Fruit fly (Drosophila melanogaster): Measurements from ENCODE around the gene Nepl19.

Gene Nepl19

dm6 chr3R:28831626-28832267 lies 48.2 kb downstream of the Nepl19 start, which contains the start of gene WASp (continued):
- TF ChIP-seq CG4617 (GFP tag; optimal IDR thresholded peaks at IDR 0.05; ENCODE audit: borderline replicate concordance) (peak; percentile 93), GATAe (GFP tag; conservative IDR thresholded peaks at IDR 0.05) (0 out of 2 replicates have a peak, but pooled peaks have one; percentile 47), vnd (GFP tag; IDR thresholded peaks at IDR 0.05; ENCODE audit: partially characterized antibody) (no peak), vvl (GFP tag; IDR thresholded peaks at IDR 0.05) (peak; percentile 87), CG16815 (GFP tag; optimal IDR thresholded peaks at IDR 0.05) (no peak), gsb-n (tag; optimal IDR thresholded peaks at IDR 0.05) (no peak), MTF-1 (GFP tag; optimal IDR thresholded peaks at IDR 0.05; ENCODE audit: borderline replicate concordance) (peak; percentile 60), tap (tag; optimal IDR thresholded peaks at IDR 0.05) (no peak), HLH3B (GFP tag; IDR thresholded peaks at IDR 0.05) (peak; percentile 57), fru (optimal IDR thresholded peaks at IDR 0.05) (no peak), tna (GFP tag; IDR thresholded peaks at IDR 0.05; ENCODE audit: partially characterized antibody) (no peak), CG1603 (tag; optimal IDR thresholded peaks at IDR 0.05) (no peak), Hr51 (GFP tag; optimal IDR thresholded peaks at IDR 0.05) (peak in 1 of 2 experiments; percentile 71), CG1647 (GFP tag; optimal IDR thresholded peaks at IDR 0.05) (peak; percentile 70), Mad (GFP tag; optimal IDR thresholded peaks at IDR 0.05) (peak; percentile 78), Blimp-1 (GFP tag; optimal IDR thresholded peaks at IDR 0.05) (peak; percentile 45), hbn (GFP tag; IDR thresholded peaks at IDR 0.05; ENCODE audit: partially characterized antibody) (no peak), Fer3 (tag; optimal IDR thresholded peaks at IDR 0.05) (peak; percentile 62), lov (optimal IDR thresholded peaks at IDR 0.05) (no peak), lov (GFP tag; IDR thresholded peaks at IDR 0.05) (peak; percentile 83; the same call in 2 of the 3 replicates), CG10147 (GFP tag; optimal IDR thresholded peaks at IDR 0.05) (no peak), zfh1 (GFP tag; IDR thresholded peaks at IDR 0.05) (peak; percentile 78), inv (GFP tag; IDR thresholded peaks at IDR 0.05; ENCODE audit: partially characterized antibody) (peak; percentile 41; the same call in 1 of the 2 replicates), CG7963 (GFP tag; IDR thresholded peaks at IDR 0.05; ENCODE audit: partially characterized antibody) (no peak), stc (GFP tag; IDR thresholded peaks at IDR 0.05) (peak; percentile 70), ash1 (GFP tag; optimal IDR thresholded peaks at IDR 0.05) (peak; percentile 51), Sry-β (GFP tag; optimal IDR thresholded peaks at IDR 0.05) (no peak), hth (optimal IDR thresholded peaks at IDR 0.05) (no peak), Stat92E (GFP tag; optimal IDR thresholded peaks at IDR 0.05) (peak in 1 of 3 experiments; percentile 51), HLHmδ (GFP tag; optimal IDR thresholded peaks at IDR 0.05) (no peak), disco-r (GFP tag; optimal IDR thresholded peaks at IDR 0.05) (peak; percentile 78), mirr (GFP tag; optimal IDR thresholded peaks at IDR 0.05) (peak; percentile 22), CG17359 (tag; optimal IDR thresholded peaks at IDR 0.05) (no peak), Xbp1 (GFP tag; optimal IDR thresholded peaks at IDR 0.05) (peak; percentile 80), CG6689 (GFP tag; IDR thresholded peaks at IDR 0.05) (peak; percentile 36; the same call in 1 of the 2 replicates), ttk (GFP tag; IDR thresholded peaks at IDR 0.05) (peak; percentile 67), BtbVII (GFP tag; optimal IDR thresholded peaks at IDR 0.05) (peak; percentile 60), CG34422 (GFP tag; IDR thresholded peaks at IDR 0.05) (peak; percentile 35; the same call in 1 of the 3 replicates), tx (GFP tag; optimal IDR thresholded peaks at IDR 0.05) (peak; percentile 35), CG12942 (GFP tag; optimal IDR thresholded peaks at IDR 0.05) (peak; percentile 25), CG11247 (GFP tag; IDR thresholded peaks at IDR 0.05) (peak; percentile 67), kni (GFP tag; optimal IDR thresholded peaks at IDR 0.05) (no peak), phol (tag; optimal IDR thresholded peaks at IDR 0.05) (peak; percentile 69), Asciz (GFP tag; optimal IDR thresholded peaks at IDR 0.05) (peak; percentile 76), pros (GFP tag; optimal IDR thresholded peaks at IDR 0.05) (no peak), Dip3 (GFP tag; optimal IDR thresholded peaks at IDR 0.05) (peak; percentile 50), prd (optimal IDR thresholded peaks at IDR 0.05) (no peak), prd (GFP tag; IDR thresholded peaks at IDR 0.05) (peak; percentile 46; the same call in 1 of the 3 replicates), CG4424 (GFP tag; optimal IDR thresholded peaks at IDR 0.05) (peak; percentile 65)

All from whole organism, embryonic.